Worm (Caenorhabditis elegans) whole organism, L1 larva: ENCODE data around the gene mdt-10.

Source experiments
- alr-1 ChIP-seq: fragments of 200-800 bp; sonication (Bioruptor generic); optimal IDR thresholded peaks from 2 replicates; lab custom pipeline; 2018; ENCODE audit warnings: borderline replicate concordance, mild to moderate bottlenecking, missing genetic modification characterization, missing compliant biosample characterization
- blmp-1 ChIP-seq: fragments of 150-350 bp; optimal IDR thresholded peaks from 2 replicates; lab custom pipeline; 2014; ENCODE audit warnings: missing biosample characterization, missing genetic modification characterization
- ces-1 ChIP-seq: fragments of 150-350 bp; optimal IDR thresholded peaks from 2 replicates; lab custom pipeline; 2014; ENCODE audit warnings: missing biosample characterization, missing genetic modification reagents, missing genetic modification characterization
- elt-2 ChIP-seq: sonication (generic microtip); optimal IDR thresholded peaks from 2 replicates; lab custom pipeline; 2016; ENCODE audit warnings: missing genetic modification characterization, mild to moderate bottlenecking, inconsistent platforms, missing compliant biosample characterization, missing genetic modification reagents
- lir-3 ChIP-seq: sonication (generic microtip); optimal IDR thresholded peaks from 2 replicates; lab custom pipeline; 2016; ENCODE audit warnings: mild to moderate bottlenecking, missing genetic modification characterization, moderate library complexity, missing compliant biosample characterization; ENCODE audit not compliant: poor library complexity
- nhr-11 ChIP-seq: fragments of 150-350 bp; optimal IDR thresholded peaks from 2 replicates; lab custom pipeline; 2014; ENCODE audit warnings: missing biosample characterization, missing genetic modification characterization
- nhr-237 ChIP-seq: fragments of 150-350 bp; optimal IDR thresholded peaks from 2 replicates; lab custom pipeline; 2014; ENCODE audit warnings: missing biosample characterization, missing genetic modification characterization
- nhr-76 ChIP-seq: sonication (generic microtip); optimal IDR thresholded peaks from 2 replicates; lab custom pipeline; 2017; ENCODE audit warnings: missing biosample characterization, missing genetic modification characterization
- rnt-1 ChIP-seq: sonication (generic microtip); optimal IDR thresholded peaks from 2 replicates; lab custom pipeline; 2016; ENCODE audit warnings: mild to moderate bottlenecking, missing genetic modification characterization, moderate library complexity, missing compliant biosample characterization
- tbx-2 ChIP-seq: sonication (generic microtip); optimal IDR thresholded peaks from 2 replicates; lab custom pipeline; 2016; ENCODE audit warnings: missing genetic modification characterization, missing compliant biosample characterization
- zag-1 ChIP-seq: fragments of 150-350 bp; optimal IDR thresholded peaks from 2 replicates; lab custom pipeline; 2014; ENCODE audit warnings: missing biosample characterization, missing genetic modification characterization
- ztf-11 ChIP-seq, 2 experiments: sonication (generic microtip); optimal IDR thresholded peaks; 2 replicates each; lab custom pipeline; 2016 to 2017; ENCODE audit warnings: missing genetic modification characterization in 2 of 2, missing biosample characterization in 1 of 2, missing compliant biosample characterization in 1 of 2

- TF ChIP-seq ces-1 (GFP tag; lab: Kevin White, UChicago) (no peak), nhr-76 (no peak), ztf-11 (tag; optimal IDR thresholded peaks at IDR 0.05; lab: Kevin White, UChicago) (no peak), lir-3 (tag; lab: Kevin White, UChicago) (no peak), blmp-1 (tag; lab: Kevin White, UChicago) (no peak), alr-1 (tag; lab: Kevin White, UChicago) (no peak), nhr-11 (tag; lab: Kevin White, UChicago) (no peak), tbx-2 (tag; lab: Kevin White, UChicago) (no peak), elt-2 (tag; lab: Kevin White, UChicago) (no peak), rnt-1 (tag; lab: Kevin White, UChicago) (no peak), zag-1 (tag; lab: Kevin White, UChicago) (no peak), nhr-237 (tag; lab: Kevin White, UChicago) (no peak)
Observed at ce11 chrII:7835314-7835713, 19.5 kb downstream of the mdt-10 start, which contains the start of gene cex-2.
